Worm (Caenorhabditis elegans) whole organism, late embryonic: ENCODE data around the gene C14C11.7.

Experiments
- F13H6.1 ChIP-seq: sonication (generic microtip); optimal IDR thresholded peaks from 2 replicates; lab custom pipeline; 2016; ENCODE audit warnings: missing genetic modification characterization, missing compliant biosample characterization
- ama-1 ChIP-seq: fragments of 150-350 bp; optimal IDR thresholded peaks from 2 replicates; lab custom pipeline; 2014
- ceh-2 ChIP-seq: sonication (generic microtip); optimal IDR thresholded peaks from 2 replicates; lab custom pipeline; 2016; ENCODE audit warnings: missing genotype, missing genetic modification characterization, missing compliant biosample characterization
- ceh-24 ChIP-seq: sonication (generic microtip); optimal IDR thresholded peaks from 2 replicates; lab custom pipeline; 2016; ENCODE audit warnings: mild to moderate bottlenecking, missing genetic modification characterization, missing compliant biosample characterization
- che-1 ChIP-seq: sonication (generic microtip); optimal IDR thresholded peaks from 2 replicates; lab custom pipeline; 2016; ENCODE audit warnings: mild to moderate bottlenecking, missing genetic modification characterization, missing compliant biosample characterization
- hlh-6 ChIP-seq: sonication (generic microtip); optimal IDR thresholded peaks from 2 replicates; lab custom pipeline; 2016; ENCODE audit warnings: missing genotype, missing genetic modification characterization, missing compliant biosample characterization
- hlh-8 ChIP-seq: sonication (generic microtip); optimal IDR thresholded peaks from 2 replicates; lab custom pipeline; 2016; ENCODE audit warnings: missing genotype, missing genetic modification characterization, missing compliant biosample characterization
- nhr-11 ChIP-seq: fragments of 150-350 bp; optimal IDR thresholded peaks from 2 replicates; lab custom pipeline; 2014; ENCODE audit warnings: missing biosample characterization, missing genetic modification characterization
- pat-9 ChIP-seq: fragments of 200-800 bp; sonication (Bioruptor generic); optimal IDR thresholded peaks from 2 replicates; lab custom pipeline; 2018; ENCODE audit warnings: mild to moderate bottlenecking, missing genetic modification characterization, moderate library complexity, missing compliant biosample characterization
- pha-4 ChIP-seq: fragments of 150-350 bp; optimal IDR thresholded peaks from 2 replicates; lab custom pipeline; 2018; ENCODE audit warnings: missing biosample characterization, missing genetic modification reagents, missing genetic modification characterization
- ttx-3 ChIP-seq: sonication (generic microtip); optimal IDR thresholded peaks from 2 replicates; lab custom pipeline; 2016; ENCODE audit warnings: missing genetic modification reagents, missing genetic modification characterization, missing compliant biosample characterization
- unc-55 ChIP-seq: sonication (generic microtip); optimal IDR thresholded peaks from 2 replicates; lab custom pipeline; 2017; ENCODE audit warnings: missing biosample characterization, missing genetic modification reagents, missing genetic modification characterization

DNA sequence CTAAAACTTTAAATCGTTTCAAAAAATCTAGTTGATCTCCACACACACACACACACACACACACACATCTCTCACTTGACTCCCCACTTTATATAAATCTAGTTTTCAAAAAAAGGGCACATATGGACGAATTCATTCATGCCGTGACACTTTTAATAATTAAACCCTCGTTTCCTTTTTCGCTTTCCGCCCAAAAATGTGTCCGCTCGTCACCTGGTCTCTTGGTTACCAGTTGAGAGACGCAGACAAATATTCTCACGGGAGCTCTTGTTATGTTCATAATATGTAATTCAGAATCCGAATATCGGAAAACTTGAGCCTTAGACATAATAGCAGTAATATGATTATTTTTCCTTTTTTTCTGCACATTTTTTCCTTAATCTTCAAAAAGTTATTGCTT is 14.0 kb downstream of the C14C11.7 start:
- TF ChIP-seq che-1 (no peak), ttx-3 (tag; lab: Kevin White, UChicago) (no peak), unc-55 (GFP tag; lab: Kevin White, UChicago) (no peak), hlh-6 (tag; lab: Kevin White, UChicago) (no peak), nhr-11 (tag; lab: Kevin White, UChicago) (no peak), F13H6.1 (tag; lab: Kevin White, UChicago) (no peak), pat-9 (tag; lab: Kevin White, UChicago) (no peak), pha-4 (tag; lab: Kevin White, UChicago) (no peak), hlh-8 (tag; lab: Kevin White, UChicago) (no peak), ceh-2 (no peak), ceh-24 (no peak), ama-1 (lab: Kevin White, UChicago) (no peak)
